Worm (Caenorhabditis elegans) whole organism, L3 larva: ENCODE data around the gene R10E4.9.

Experiments
- ama-1 ChIP-seq: fragments of 150-350 bp; optimal IDR thresholded peaks from 2 replicates; lab custom pipeline; 2018
- eor-1 ChIP-seq, 2 experiments: fragments of 150-350 bp; optimal IDR thresholded peaks; 2 replicates each; lab custom pipeline; 2014 to 2018; ENCODE audit warnings: missing biosample characterization in 2 of 2, missing genetic modification characterization in 2 of 2
- nhr-11 ChIP-seq: fragments of 150-350 bp; optimal IDR thresholded peaks from 2 replicates; lab custom pipeline; 2014; ENCODE audit warnings: missing biosample characterization, missing genetic modification characterization
- nhr-12 ChIP-seq: fragments of 150-350 bp; optimal IDR thresholded peaks from 2 replicates; lab custom pipeline; 2014; ENCODE audit warnings: missing biosample characterization, missing genetic modification characterization

ce11 chrIII:4265892-4266291 lies 36.3 kb downstream of the R10E4.9 start:
- no peak for TF ChIP-seq eor-1 (tag; optimal IDR thresholded peaks at IDR 0.05; lab: Kevin White, UChicago)
- no peak for TF ChIP-seq nhr-12 (tag; lab: Kevin White, UChicago)
- TF ChIP-seq nhr-11 (tag; lab: Kevin White, UChicago): no peak
- no peak for TF ChIP-seq ama-1 (lab: Kevin White, UChicago)
